Worm (Caenorhabditis elegans) whole organism, young adult: ENCODE measurements around the gene str-52.

Experiments used
- B0019.2 ChIP-seq: fragments of 200-800 bp; sonication (Bioruptor generic); conservative IDR thresholded peaks from 2 replicates; pipeline ENCODE4 v1.3.6; 2022; ENCODE audit warnings: missing genetic modification reagents, missing genetic modification characterization, missing compliant biosample characterization
- B0261.1 ChIP-seq: sonication (generic microtip); optimal IDR thresholded peaks from 2 replicates; lab custom pipeline; 2016; ENCODE audit warnings: mild to moderate bottlenecking, missing genetic modification characterization, moderate library complexity, missing compliant biosample characterization
- C06A6.2 ChIP-seq: fragments of 200-800 bp; sonication (Bioruptor generic); conservative IDR thresholded peaks from 2 replicates; pipeline ENCODE4 v1.3.6; 2022; ENCODE audit warnings: missing genetic modification characterization, missing compliant biosample characterization
- F22D6.2 ChIP-seq: sonication (generic microtip); optimal IDR thresholded peaks from 2 replicates; lab custom pipeline; 2016; ENCODE audit warnings: mild to moderate bottlenecking, missing genetic modification characterization, missing compliant biosample characterization
- F23B12.7 ChIP-seq: sonication (generic microtip); optimal IDR thresholded peaks from 2 replicates; lab custom pipeline; 2017; ENCODE audit warnings: missing genetic modification characterization, mild to moderate bottlenecking, missing compliant biosample characterization, antibody characterized with exemption, moderate library complexity; ENCODE audit not compliant: insufficient read depth
- F37B4.10 ChIP-seq: fragments of 200-800 bp; sonication (Bioruptor generic); IDR thresholded peaks from 2 replicates; pipeline ENCODE4 v1.3.6; 2022; ENCODE audit warnings: missing genetic modification characterization, missing compliant biosample characterization
- F57A8.1 ChIP-seq: fragments of 200-800 bp; sonication (Bioruptor generic); optimal IDR thresholded peaks from 2 replicates; lab custom pipeline; 2018; ENCODE audit warnings: mild to moderate bottlenecking, missing genetic modification characterization, moderate library complexity, missing compliant biosample characterization
- K11D2.4 ChIP-seq: fragments of 200-800 bp; sonication (Bioruptor generic); IDR thresholded peaks from 2 replicates; pipeline ENCODE4 v1.3.6; 2022; ENCODE audit warnings: missing genetic modification reagents, missing genetic modification characterization, missing compliant biosample characterization
- K12H6.12 ChIP-seq: fragments of 200-800 bp; sonication (Bioruptor generic); optimal IDR thresholded peaks from 2 replicates; lab custom pipeline; 2018; ENCODE audit warnings: mild to moderate bottlenecking, missing genetic modification characterization, missing compliant biosample characterization
- T07F8.4 ChIP-seq: sonication (generic microtip); optimal IDR thresholded peaks from 2 replicates; lab custom pipeline; 2016; ENCODE audit warnings: mild to moderate bottlenecking, missing genetic modification characterization, moderate library complexity, missing compliant biosample characterization
- T26A5.8 ChIP-seq: sonication (generic microtip); optimal IDR thresholded peaks from 2 replicates; lab custom pipeline; 2016; ENCODE audit warnings: missing genetic modification characterization, missing compliant biosample characterization
- Y53G8AR.9 ChIP-seq: fragments of 200-800 bp; sonication (Bioruptor generic); conservative IDR thresholded peaks from 2 replicates; pipeline ENCODE4 v1.3.6; 2022; ENCODE audit warnings: missing genetic modification reagents, missing genetic modification characterization, missing compliant biosample characterization
- akir-1 ChIP-seq: fragments of 200-800 bp; sonication (Bioruptor generic); optimal IDR thresholded peaks from 2 replicates; lab custom pipeline; 2018; ENCODE audit warnings: mild to moderate bottlenecking, missing genetic modification characterization, moderate library complexity, missing compliant biosample characterization
- aptf-2 ChIP-seq: fragments of 200-800 bp; sonication (Bioruptor generic); conservative IDR thresholded peaks from 2 replicates; pipeline ENCODE4 v1.3.6; 2022; ENCODE audit warnings: missing genetic modification reagents, missing genetic modification characterization, missing compliant biosample characterization
- attf-6 ChIP-seq: fragments of 200-800 bp; sonication (Bioruptor generic); IDR thresholded peaks from 2 replicates; pipeline ENCODE4 v1.3.6; 2022; ENCODE audit warnings: missing genetic modification reagents, missing genetic modification characterization, missing compliant biosample characterization
- cebp-1 ChIP-seq, 2 experiments: fragments of 200-800 bp in 1 of 2; sonication (Bioruptor generic) in 1 of 2; sonication (generic microtip) in 1 of 2; IDR thresholded peaks in 1 of 2; optimal IDR thresholded peaks in 1 of 2; 2 replicates each; pipeline versions ENCODE4 v1.3.6 to Lab custom; 2017 to 2022; ENCODE audit warnings: missing compliant biosample characterization in 2 of 2, missing genetic modification characterization in 2 of 2, mild to moderate bottlenecking in 1 of 2, missing genetic modification reagents in 1 of 2, moderate library complexity in 1 of 2
- ceh-58 ChIP-seq: fragments of 200-800 bp; sonication (Bioruptor generic); IDR thresholded peaks from 2 replicates; pipeline ENCODE4 v1.3.6; 2022; ENCODE audit warnings: missing genetic modification characterization, missing compliant biosample characterization
- chd-7 ChIP-seq: sonication (generic microtip); optimal IDR thresholded peaks from 2 replicates; lab custom pipeline; 2016; ENCODE audit warnings: mild to moderate bottlenecking, missing genetic modification characterization, moderate library complexity, missing compliant biosample characterization
- dpl-1 ChIP-seq: fragments of 150-350 bp; optimal IDR thresholded peaks from 2 replicates; lab custom pipeline; 2014; ENCODE audit warnings: missing biosample characterization, missing genetic modification reagents, missing genetic modification characterization
- egl-44 ChIP-seq: fragments of 200-800 bp; sonication (Bioruptor generic); IDR thresholded peaks from 2 replicates; pipeline ENCODE4 v1.3.6; 2022; ENCODE audit warnings: missing genetic modification reagents, missing genetic modification characterization, missing compliant biosample characterization
- egrh-3 ChIP-seq: fragments of 200-800 bp; sonication (Bioruptor generic); IDR thresholded peaks from 2 replicates; pipeline ENCODE4 v1.3.6; 2022; ENCODE audit warnings: missing genetic modification reagents, missing genetic modification characterization, missing compliant biosample characterization
- ekl-4 ChIP-seq: fragments of 200-800 bp; sonication (Bioruptor generic); IDR thresholded peaks from 2 replicates; pipeline ENCODE4 v1.3.6; 2022; ENCODE audit warnings: missing genetic modification reagents, missing genetic modification characterization, missing compliant biosample characterization
- gei-17 ChIP-seq: fragments of 200-800 bp; sonication (Bioruptor generic); optimal IDR thresholded peaks from 2 replicates; lab custom pipeline; 2018; ENCODE audit warnings: mild to moderate bottlenecking, missing genetic modification characterization, missing compliant biosample characterization
- hmg-20 ChIP-seq: fragments of 200-800 bp; sonication (Bioruptor generic); IDR thresholded peaks from 2 replicates; pipeline ENCODE4 v1.3.6; 2022; ENCODE audit warnings: missing genetic modification reagents, missing genetic modification characterization, missing compliant biosample characterization
- lin-35 ChIP-seq, 3 experiments: fragments of 150-350 bp in 2 of 3; sonication (generic microtip) in 1 of 3; optimal IDR thresholded peaks; 2 replicates each; lab custom pipeline; 2014 to 2018; ENCODE audit warnings: missing biosample characterization in 3 of 3, missing genetic modification characterization in 3 of 3, missing genetic modification reagents in 3 of 3
- lin-40 ChIP-seq: sonication (generic microtip); optimal IDR thresholded peaks from 2 replicates; lab custom pipeline; 2016; ENCODE audit warnings: missing genetic modification characterization, mild to moderate bottlenecking, missing compliant biosample characterization, missing genotype, missing genetic modification reagents
- lsy-27 ChIP-seq: sonication (generic microtip); optimal IDR thresholded peaks from 2 replicates; lab custom pipeline; 2017; ENCODE audit warnings: missing genetic modification characterization, mild to moderate bottlenecking, missing compliant biosample characterization, antibody characterized with exemption, missing genotype, borderline replicate concordance; ENCODE audit not compliant: insufficient read depth
- madf-10 ChIP-seq: sonication (generic microtip); optimal IDR thresholded peaks from 2 replicates; lab custom pipeline; 2016; ENCODE audit warnings: mild to moderate bottlenecking, missing genetic modification characterization, missing compliant biosample characterization
- mcd-1 ChIP-seq: fragments of 200-800 bp; sonication (Bioruptor generic); IDR thresholded peaks from 2 replicates; pipeline ENCODE4 v1.3.6; 2022; ENCODE audit warnings: missing genetic modification reagents, missing genetic modification characterization, missing compliant biosample characterization
- mel-28 ChIP-seq: sonication (generic microtip); optimal IDR thresholded peaks from 2 replicates; lab custom pipeline; 2016; ENCODE audit warnings: borderline replicate concordance, mild to moderate bottlenecking, missing genetic modification characterization, missing compliant biosample characterization
- nfyb-1 ChIP-seq: fragments of 200-800 bp; sonication (Bioruptor generic); IDR thresholded peaks from 2 replicates; pipeline ENCODE4 v1.3.6; 2022; ENCODE audit warnings: missing genetic modification reagents, missing genetic modification characterization, missing compliant biosample characterization
- nhr-120 ChIP-seq: fragments of 200-800 bp; sonication (Bioruptor generic); IDR thresholded peaks from 2 replicates; pipeline ENCODE4 v1.3.6; 2022; ENCODE audit warnings: missing genetic modification characterization, missing compliant biosample characterization
- nhr-27 ChIP-seq: fragments of 200-800 bp; sonication (Bioruptor generic); optimal IDR thresholded peaks from 2 replicates; lab custom pipeline; 2018; ENCODE audit warnings: mild to moderate bottlenecking, missing genetic modification characterization, moderate library complexity, missing compliant biosample characterization
- nhr-80 ChIP-seq: sonication (generic microtip); optimal IDR thresholded peaks from 2 replicates; lab custom pipeline; 2016; ENCODE audit warnings: missing genetic modification characterization, missing compliant biosample characterization
- pha-4 ChIP-seq: fragments of 150-350 bp; sonication (generic microtip); optimal IDR thresholded peaks from 2 replicates; lab custom pipeline; 2014; ENCODE audit warnings: missing biosample characterization, missing genetic modification reagents, missing genetic modification characterization
- rec-8 ChIP-seq, 2 experiments: sonication (generic microtip); optimal IDR thresholded peaks; 2 replicates each; lab custom pipeline; 2016; ENCODE audit warnings: mild to moderate bottlenecking in 2 of 2, missing genetic modification characterization in 2 of 2, missing genetic modification reagents in 2 of 2, missing genotype in 2 of 2, missing biosample characterization in 1 of 2, missing compliant biosample characterization in 1 of 2, moderate library complexity in 1 of 2
- repo-1 ChIP-seq: sonication (generic microtip); optimal IDR thresholded peaks from 2 replicates; lab custom pipeline; 2017; ENCODE audit warnings: mild to moderate bottlenecking, missing genetic modification characterization, missing compliant biosample characterization
- rpc-1 ChIP-seq, 2 experiments: fragments of 150-350 bp in 1 of 2; sonication (generic microtip) in 1 of 2; optimal IDR thresholded peaks; 2 replicates each; lab custom pipeline; 2014 to 2018; ENCODE audit warnings: missing biosample characterization in 1 of 2, missing genetic modification characterization in 1 of 2, missing genetic modification reagents in 1 of 2, missing genotype in 1 of 2
- snpc-1.1 ChIP-seq: sonication (generic microtip); optimal IDR thresholded peaks from 2 replicates; lab custom pipeline; 2017; ENCODE audit warnings: missing genetic modification characterization, mild to moderate bottlenecking, missing compliant biosample characterization, antibody characterized with exemption, moderate library complexity, missing genotype, missing genetic modification reagents; ENCODE audit not compliant: insufficient read depth
- sptf-2 ChIP-seq: fragments of 200-800 bp; sonication (Bioruptor generic); optimal IDR thresholded peaks from 2 replicates; lab custom pipeline; 2018; ENCODE audit warnings: mild to moderate bottlenecking, missing genetic modification characterization, missing compliant biosample characterization
- tbx-9 ChIP-seq: sonication (generic microtip); optimal IDR thresholded peaks from 2 replicates; lab custom pipeline; 2016; ENCODE audit warnings: borderline replicate concordance, missing genetic modification characterization, inconsistent platforms, missing compliant biosample characterization
- unc-62 ChIP-seq: fragments of 150-350 bp; optimal IDR thresholded peaks from 2 replicates; lab custom pipeline; 2014; ENCODE audit warnings: missing biosample characterization, missing genetic modification reagents, missing genetic modification characterization
- ztf-25 ChIP-seq: fragments of 200-800 bp; sonication (Bioruptor generic); IDR thresholded peaks from 2 replicates; pipeline ENCODE4 v1.3.6; 2022; ENCODE audit warnings: missing genetic modification reagents, missing genetic modification characterization, missing compliant biosample characterization

str-52 gene

ce11 chrV:2139918-2140317, 6.0 kb downstream of the str-52 start, which contains the start of gene F22F7.7:
F22F7.7 (minus strand) TSS chrV:2140042.
- TF ChIP-seq tbx-9 (tag; lab: Kevin White, UChicago): no peak
- no peak for TF ChIP-seq ekl-4 (GFP tag; lab: Robert Waterston, UW)
- TF ChIP-seq C06A6.2 (GFP tag; lab: Robert Waterston, UW): no peak
- no peak for TF ChIP-seq dpl-1 (GFP tag; lab: Kevin White, UChicago)
- no peak for TF ChIP-seq mcd-1
- TF ChIP-seq B0019.2 (GFP tag; lab: Robert Waterston, UW): no peak
- no peak for TF ChIP-seq F57A8.1 (GFP tag; lab: Kevin White, UChicago)
- TF ChIP-seq nhr-120: no peak
- no peak for TF ChIP-seq akir-1
- no peak for TF ChIP-seq aptf-2 (GFP tag; lab: Robert Waterston, UW)
- TF ChIP-seq nfyb-1: no peak
- no peak for TF ChIP-seq nhr-27 (tag; lab: Kevin White, UChicago)
- TF ChIP-seq sptf-2 (GFP tag; lab: Kevin White, UChicago): no peak
- TF ChIP-seq madf-10 (tag; lab: Kevin White, UChicago): no peak
- TF ChIP-seq mel-28 (tag; lab: Kevin White, UChicago): no peak
- no peak for TF ChIP-seq pha-4
- TF ChIP-seq lsy-27 (tag; lab: Kevin White, UChicago): no peak
- no peak for TF ChIP-seq lin-40
- TF ChIP-seq T26A5.8 (tag; lab: Kevin White, UChicago): no peak

DNA sequence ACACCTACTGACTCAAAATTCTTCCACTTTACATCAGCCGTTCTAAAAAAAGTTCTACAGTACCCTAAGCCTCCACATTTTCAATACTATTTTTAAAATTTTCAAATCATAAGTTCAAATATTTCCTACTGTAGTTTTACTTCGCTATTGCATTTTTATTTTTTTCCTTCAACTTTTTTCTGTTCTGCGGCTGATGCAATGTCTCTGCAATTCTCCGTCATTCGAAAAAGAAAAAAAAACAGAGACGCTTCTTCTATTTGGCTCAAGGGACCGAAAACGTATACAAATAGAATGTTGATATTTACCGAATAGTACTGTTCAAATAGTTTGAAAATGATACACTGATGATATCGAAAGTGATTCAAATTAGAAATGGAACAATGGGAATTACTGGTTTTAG, 7.7 kb downstream of the str-52 start:
- TF ChIP-seq B0261.1 (no peak), T07F8.4 (tag; lab: Kevin White, UChicago) (no peak), ceh-58 (GFP tag; lab: Robert Waterston, UW) (no peak), F37B4.10 (GFP tag; lab: Robert Waterston, UW) (no peak), egl-44 (no peak), unc-62 (GFP tag; lab: Kevin White, UChicago) (no peak), snpc-1.1 (tag; lab: Kevin White, UChicago) (no peak), chd-7 (tag; lab: Kevin White, UChicago) (no peak), hmg-20 (GFP tag; lab: Robert Waterston, UW) (no peak), pha-4 (no peak)
- TF ChIP-seq, all 124 proteins: peak for 0

DNA sequence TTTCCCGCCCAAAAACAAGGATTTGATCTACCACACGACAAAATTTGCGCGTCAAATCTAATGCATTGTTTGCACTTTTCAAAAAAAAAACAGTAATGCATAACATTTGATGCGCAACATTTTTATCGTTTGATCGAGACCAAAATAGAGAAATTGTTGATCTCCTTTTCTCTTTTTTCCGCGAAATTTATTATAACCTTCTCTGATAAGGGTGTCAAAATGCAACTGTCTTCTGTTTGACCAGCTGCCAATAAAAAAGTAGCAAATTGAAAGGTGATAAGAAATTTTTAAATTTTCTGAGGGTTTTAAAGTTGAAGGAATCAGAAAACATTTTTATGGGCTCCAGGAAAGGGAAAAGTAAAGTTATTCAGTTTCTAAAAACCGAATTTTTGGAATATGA, 8.9 kb downstream of the str-52 start:
- peak; percentile 53 for TF ChIP-seq nhr-80
- no peak for TF ChIP-seq egl-44

DNA sequence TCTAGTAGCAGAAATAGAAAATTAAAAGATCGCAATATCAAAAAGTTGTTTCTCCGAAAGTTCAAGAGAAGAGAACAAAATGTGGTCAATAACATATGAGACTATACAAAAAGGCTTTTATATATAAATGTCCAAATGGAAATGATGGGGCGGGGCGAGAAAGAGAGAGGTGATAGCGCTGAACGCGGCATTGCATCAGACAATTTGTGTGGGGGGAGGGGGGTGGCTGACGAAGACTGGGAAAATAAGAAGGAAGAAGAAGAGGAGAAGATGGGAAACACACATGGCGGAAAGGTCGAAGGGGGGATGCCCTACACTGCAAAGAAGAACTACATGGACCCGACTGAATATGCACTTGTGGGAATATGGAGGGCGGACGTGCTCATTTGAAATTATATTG, 10.6 kb downstream of the str-52 start:
- TF ChIP-seq cebp-1 (GFP tag; IDR thresholded peaks at IDR 0.05; lab: Robert Waterston, UW) (no peak), cebp-1 (tag; optimal IDR thresholded peaks at IDR 0.05; lab: Kevin White, UChicago) (peak; percentile 46), nfyb-1 (no peak), gei-17 (GFP tag; lab: Kevin White, UChicago) (no peak), B0261.1 (no peak), K12H6.12 (tag; lab: Kevin White, UChicago) (peak; percentile 25), K11D2.4 (no peak), Y53G8AR.9 (no peak), F22D6.2 (tag; lab: Kevin White, UChicago) (no peak), ekl-4 (GFP tag; lab: Robert Waterston, UW) (no peak), rec-8 (tag; optimal IDR thresholded peaks at IDR 0.05; lab: Kevin White, UChicago) (no peak), F23B12.7 (no peak), attf-6 (GFP tag; lab: Robert Waterston, UW) (no peak), ztf-25 (GFP tag; lab: Robert Waterston, UW) (no peak), nhr-80 (peak; percentile 36), rpc-1 (optimal IDR thresholded peaks at IDR 0.05; lab: Kevin White, UChicago) (no peak), rpc-1 (tag; optimal IDR thresholded peaks at IDR 0.05; lab: Kevin White, UChicago) (no peak), repo-1 (tag; lab: Kevin White, UChicago) (no peak), egrh-3 (GFP tag; lab: Robert Waterston, UW) (peak; percentile 55), lin-35 (GFP tag; optimal IDR thresholded peaks at IDR 0.05; lab: Kevin White, UChicago) (peak in 1 of 3 experiments; percentile 16)
